Fruit fly (Drosophila melanogaster) whole organism, embryonic: ENCODE measurements around the gene Notum.

ENCODE experiments used
- Atf6 ChIP-seq: fragments of 200-800 bp; sonication (Bioruptor generic); IDR thresholded peaks from 2 replicates; pipeline ENCODE4 v1.3.6; 2022; ENCODE audit warnings: missing biosample characterization, missing genetic modification characterization
- CG11695 ChIP-seq: fragments of 200-800 bp; sonication (Bioruptor generic); IDR thresholded peaks from 3 replicates; pipeline ENCODE4 v1.3.6; 2022; ENCODE audit warnings: missing biosample characterization, missing genetic modification characterization
- CG12155 ChIP-seq: fragments of 200-800 bp; sonication (Bioruptor generic); optimal IDR thresholded peaks from 3 replicates; lab custom pipeline; 2016; ENCODE audit warnings: missing biosample characterization, missing genetic modification characterization
- CG12391 ChIP-seq: fragments of 200-800 bp; sonication (Bioruptor generic); optimal IDR thresholded peaks from 3 replicates; lab custom pipeline; 2018; ENCODE audit warnings: missing biosample characterization, mild to moderate bottlenecking, missing genetic modification characterization, moderate library complexity
- CG14014 ChIP-seq: fragments of 200-800 bp; sonication (Bioruptor generic); IDR thresholded peaks from 2 replicates; pipeline ENCODE4 v1.3.6; 2022; ENCODE audit warnings: missing biosample characterization, missing genetic modification characterization
- CG15269 ChIP-seq: fragments of 200-800 bp; sonication (Bioruptor generic); optimal IDR thresholded peaks from 2 replicates; lab custom pipeline; 2018; ENCODE audit warnings: missing biosample characterization, mild to moderate bottlenecking, missing genetic modification characterization, moderate library complexity
- CG17328 ChIP-seq: fragments of 200-800 bp; sonication (Bioruptor generic); IDR thresholded peaks from 2 replicates; pipeline ENCODE4 v1.3.6; 2022; ENCODE audit warnings: missing biosample characterization, missing genetic modification characterization
- CG18619 ChIP-seq: fragments of 200-800 bp; sonication (Bioruptor generic); optimal IDR thresholded peaks from 3 replicates; lab custom pipeline; 2017; ENCODE audit warnings: missing biosample characterization, mild to moderate bottlenecking, missing genetic modification characterization
- CG32767 ChIP-seq: fragments of 200-800 bp; sonication (Bioruptor generic); IDR thresholded peaks from 2 replicates; pipeline ENCODE4 v1.3.6; 2022; ENCODE audit warnings: missing biosample characterization, missing genetic modification characterization
- CG43689 ChIP-seq: fragments of 200-800 bp; sonication (Bioruptor generic); IDR thresholded peaks from 2 replicates; pipeline ENCODE4 v1.3.6; 2022; ENCODE audit warnings: missing biosample characterization, missing genetic modification characterization
- CG6254 ChIP-seq: fragments of 200-800 bp; sonication (Bioruptor generic); optimal IDR thresholded peaks from 3 replicates; lab custom pipeline; 2017; ENCODE audit warnings: mild to moderate bottlenecking, missing biosample characterization, missing genetic modification reagents, missing genetic modification characterization
- CG7987 ChIP-seq: fragments of 200-800 bp; sonication (Bioruptor generic); optimal IDR thresholded peaks from 2 replicates; lab custom pipeline; 2018; ENCODE audit warnings: missing biosample characterization, mild to moderate bottlenecking, missing genetic modification characterization, moderate library complexity
- CG8290 ChIP-seq, 3 experiments: fragments of 200-800 bp; sonication (Bioruptor generic); optimal IDR thresholded peaks; 2 replicates each; lab custom pipeline; 2016 to 2019; ENCODE audit warnings: missing biosample characterization in 3 of 3, missing genetic modification characterization in 3 of 3, mild to moderate bottlenecking in 2 of 3, moderate library complexity in 1 of 3
- CG9797 ChIP-seq: fragments of 200-800 bp; sonication (Bioruptor generic); optimal IDR thresholded peaks from 3 replicates; lab custom pipeline; 2018; ENCODE audit warnings: missing biosample characterization, mild to moderate bottlenecking, missing genetic modification characterization
- CHES-1-like ChIP-seq: fragments of 200-800 bp; sonication (Bioruptor generic); optimal IDR thresholded peaks from 2 replicates; lab custom pipeline; 2016; ENCODE audit warnings: missing biosample characterization, missing genetic modification characterization
- Dip3 ChIP-seq: fragments of 200-800 bp; sonication (Bioruptor generic); optimal IDR thresholded peaks from 3 replicates; lab custom pipeline; 2016; ENCODE audit warnings: missing biosample characterization, missing genetic modification characterization
- Ets97D ChIP-seq: fragments of 200-800 bp; sonication (Bioruptor generic); optimal IDR thresholded peaks from 3 replicates; lab custom pipeline; 2016; ENCODE audit warnings: missing biosample characterization, missing genetic modification characterization
- Hmr ChIP-seq: fragments of 200-800 bp; sonication (Bioruptor generic); optimal IDR thresholded peaks from 3 replicates; lab custom pipeline; 2017; ENCODE audit warnings: mild to moderate bottlenecking, missing biosample characterization, missing genetic modification reagents, missing genetic modification characterization
- Hr78 ChIP-seq, 2 experiments: fragments of 200-800 bp in 1 of 2; fragments of >200 bp in 1 of 2; sonication (Bioruptor generic) in 1 of 2; optimal IDR thresholded peaks; 2 replicates each; lab custom pipeline; 2017 to 2019; ENCODE audit warnings: missing biosample characterization in 2 of 2, missing genetic modification characterization in 2 of 2, mild to moderate bottlenecking in 1 of 2, moderate library complexity in 1 of 2
- Meics ChIP-seq: fragments of 200-800 bp; sonication (Bioruptor generic); optimal IDR thresholded peaks from 2 replicates; lab custom pipeline; 2017; ENCODE audit warnings: missing biosample characterization, mild to moderate bottlenecking, missing genetic modification characterization
- Mes4 ChIP-seq: fragments of 200-800 bp; sonication (Bioruptor generic); optimal IDR thresholded peaks from 2 replicates; lab custom pipeline; 2016; ENCODE audit warnings: missing biosample characterization, missing genetic modification characterization
- NC2β ChIP-seq: fragments of 200-800 bp; sonication (Bioruptor generic); optimal IDR thresholded peaks from 2 replicates; lab custom pipeline; 2016; ENCODE audit warnings: missing biosample characterization, missing genetic modification characterization
- Oli ChIP-seq: fragments of 200-800 bp; sonication (Bioruptor generic); optimal IDR thresholded peaks from 2 replicates; lab custom pipeline; 2018; ENCODE audit warnings: missing biosample characterization, mild to moderate bottlenecking, missing genetic modification characterization, moderate library complexity
- Sox102F ChIP-seq: fragments of 200-800 bp; sonication (Bioruptor generic); optimal IDR thresholded peaks from 2 replicates; lab custom pipeline; 2018; ENCODE audit warnings: missing biosample characterization, mild to moderate bottlenecking, missing genetic modification characterization, moderate library complexity
- Xbp1 ChIP-seq: fragments of 200-800 bp; sonication (Bioruptor generic); optimal IDR thresholded peaks from 3 replicates; lab custom pipeline; 2016; ENCODE audit warnings: missing biosample characterization, mild to moderate bottlenecking, missing genetic modification characterization
- ato ChIP-seq: fragments of 200-800 bp; sonication (Bioruptor generic); IDR thresholded peaks from 2 replicates; pipeline ENCODE4 v1.3.6; 2022; ENCODE audit warnings: missing biosample characterization, missing genetic modification characterization; ENCODE audit not compliant: partially characterized antibody
- bsh ChIP-seq, 2 experiments: fragments of 200-800 bp; sonication (Bioruptor generic); optimal IDR thresholded peaks; 2 replicates each; lab custom pipeline; 2017 to 2018; ENCODE audit warnings: mild to moderate bottlenecking in 2 of 2, missing biosample characterization in 2 of 2, missing genetic modification characterization in 2 of 2, moderate library complexity in 1 of 2
- caup ChIP-seq: fragments of 200-800 bp; sonication (Bioruptor generic); optimal IDR thresholded peaks from 3 replicates; lab custom pipeline; 2017; ENCODE audit warnings: missing biosample characterization, mild to moderate bottlenecking, missing genetic modification characterization, moderate library complexity; ENCODE audit not compliant: severe bottlenecking
- chm ChIP-seq: fragments of 200-800 bp; sonication (Bioruptor generic); IDR thresholded peaks from 2 replicates; pipeline ENCODE4 v1.3.6; 2022; ENCODE audit warnings: missing biosample characterization, missing genetic modification characterization
- ci ChIP-seq: fragments of 200-800 bp; sonication (Bioruptor generic); IDR thresholded peaks from 3 replicates; pipeline ENCODE4 v1.3.6; 2022; ENCODE audit warnings: missing biosample characterization, missing genetic modification characterization
- cwo ChIP-seq: fragments of 200-800 bp; sonication (Bioruptor generic); optimal IDR thresholded peaks from 3 replicates; lab custom pipeline; 2017; ENCODE audit warnings: missing biosample characterization, missing genetic modification characterization, mild to moderate bottlenecking, moderate library complexity, missing genetic modification reagents
- fd102C ChIP-seq: fragments of 200-800 bp; sonication (Bioruptor generic); optimal IDR thresholded peaks from 2 replicates; lab custom pipeline; 2018; ENCODE audit warnings: missing biosample characterization, mild to moderate bottlenecking, missing genetic modification characterization, moderate library complexity
- fd3F ChIP-seq: fragments of 200-800 bp; sonication (Bioruptor generic); optimal IDR thresholded peaks from 2 replicates; lab custom pipeline; 2018; ENCODE audit warnings: missing biosample characterization, mild to moderate bottlenecking, missing genetic modification characterization, moderate library complexity
- gce ChIP-seq: fragments of 200-800 bp; sonication (Bioruptor generic); IDR thresholded peaks from 3 replicates; pipeline ENCODE4 v1.3.6; 2022; ENCODE audit warnings: missing biosample characterization, missing genetic modification characterization
- hkb ChIP-seq, 2 experiments: fragments of 200-800 bp in 1 of 2; fragments of >200 bp in 1 of 2; sonication (Bioruptor generic) in 1 of 2; IDR thresholded peaks in 1 of 2; optimal IDR thresholded peaks in 1 of 2; 2 replicates each; pipeline versions ENCODE4 v1.3.6 to Lab custom; 2017 to 2022; ENCODE audit warnings: missing biosample characterization in 1 of 2, missing genetic modification characterization in 1 of 2
- lab ChIP-seq: fragments of 200-800 bp; sonication (Bioruptor generic); optimal IDR thresholded peaks from 3 replicates; lab custom pipeline; 2017; ENCODE audit warnings: missing biosample characterization, missing genetic modification characterization, mild to moderate bottlenecking, moderate library complexity, missing genetic modification reagents
- lmd ChIP-seq: fragments of 200-800 bp; sonication (Bioruptor generic); IDR thresholded peaks from 2 replicates; pipeline ENCODE4 v1.3.6; 2022; ENCODE audit warnings: missing biosample characterization, missing genetic modification characterization
- mam ChIP-seq: fragments of 200-800 bp; sonication (Bioruptor generic); optimal IDR thresholded peaks from 3 replicates; lab custom pipeline; 2016; ENCODE audit warnings: missing biosample characterization, missing genetic modification characterization
- nom ChIP-seq: fragments of 200-800 bp; sonication (Bioruptor generic); optimal IDR thresholded peaks from 2 replicates; lab custom pipeline; 2017; ENCODE audit warnings: missing biosample characterization, missing genetic modification characterization, mild to moderate bottlenecking, moderate library complexity, missing genetic modification reagents
- odd ChIP-seq: fragments of 200-800 bp; sonication (Bioruptor generic); optimal IDR thresholded peaks from 2 replicates; lab custom pipeline; 2017; ENCODE audit warnings: missing biosample characterization, mild to moderate bottlenecking, missing genetic modification characterization
- onecut ChIP-seq: fragments of 200-800 bp; sonication (Bioruptor generic); IDR thresholded peaks from 2 replicates; pipeline ENCODE4 v1.3.6; 2022; ENCODE audit warnings: missing biosample characterization, missing genetic modification characterization
- pzg ChIP-seq: fragments of 200-800 bp; sonication (Bioruptor generic); optimal IDR thresholded peaks from 3 replicates; lab custom pipeline; 2018; ENCODE audit warnings: missing biosample characterization, mild to moderate bottlenecking, missing genetic modification characterization, moderate library complexity
- scrt ChIP-seq: fragments of 200-800 bp; sonication (Bioruptor generic); optimal IDR thresholded peaks from 2 replicates; lab custom pipeline; 2018; ENCODE audit warnings: missing biosample characterization, mild to moderate bottlenecking, missing genetic modification characterization, moderate library complexity
- sna ChIP-seq: fragments of 200-800 bp; sonication (Bioruptor generic); IDR thresholded peaks from 2 replicates; pipeline ENCODE4 v1.3.6; 2022; ENCODE audit warnings: missing biosample characterization, missing genetic modification characterization; ENCODE audit not compliant: partially characterized antibody
- sr ChIP-seq: fragments of 200-800 bp; sonication (Bioruptor generic); IDR thresholded peaks from 3 replicates; pipeline ENCODE4 v1.3.6; 2022; ENCODE audit warnings: missing biosample characterization, missing genetic modification characterization
- tap ChIP-seq: fragments of 200-800 bp; optimal IDR thresholded peaks from 3 replicates; lab custom pipeline; 2019; ENCODE audit warnings: missing biosample characterization, mild to moderate bottlenecking, missing genetic modification characterization, moderate library complexity
- unc-4 ChIP-seq: fragments of 200-800 bp; sonication (Bioruptor generic); IDR thresholded peaks from 2 replicates; pipeline ENCODE4 v1.3.6; 2022; ENCODE audit warnings: missing biosample characterization, missing genetic modification characterization; ENCODE audit not compliant: partially characterized antibody
- wdn ChIP-seq: fragments of 200-800 bp; sonication (Bioruptor generic); IDR thresholded peaks from 2 replicates; pipeline ENCODE4 v1.3.6; 2022; ENCODE audit warnings: missing biosample characterization, missing genetic modification characterization

Notum gene

dm6 chr3L:16048086-16048485, 24.8 kb downstream of the Notum start (continued):
- no peak for TF ChIP-seq CG8290 (GFP tag; optimal IDR thresholded peaks at IDR 0.05; lab: Kevin White, UChicago)
- TF ChIP-seq CG8290 (tag; optimal IDR thresholded peaks at IDR 0.05; lab: Kevin White, UChicago): peak in 1 of 2 experiments; percentile 72
- TF ChIP-seq onecut (GFP tag; lab: Robert Waterston, UW): 0 out of 2 replicates have a peak, but pooled peaks have one; percentile 28
- no peak for TF ChIP-seq hkb (optimal IDR thresholded peaks at IDR 0.05; lab: Kevin White, UChicago)
- peak; percentile 56 for TF ChIP-seq hkb (GFP tag; IDR thresholded peaks at IDR 0.05; lab: Robert Waterston, UW)
- TF ChIP-seq CG9797 (GFP tag; lab: Kevin White, UChicago): no peak
- TF ChIP-seq bsh (GFP tag; optimal IDR thresholded peaks at IDR 0.05; lab: Kevin White, UChicago): peak in 1 of 2 experiments; percentile 18
- TF ChIP-seq Hr78 (GFP tag; optimal IDR thresholded peaks at IDR 0.05; lab: Kevin White, UChicago): no peak
- TF ChIP-seq Atf6 (GFP tag; lab: Robert Waterston, UW): peak; percentile 69
- TF ChIP-seq CG12391 (tag; lab: Kevin White, UChicago): peak; percentile 27
- TF ChIP-seq Oli (tag; lab: Kevin White, UChicago): peak; percentile 49
- peak; percentile 19 for TF ChIP-seq mam (GFP tag; lab: Kevin White, UChicago)
- no peak for TF ChIP-seq pzg (GFP tag; lab: Kevin White, UChicago)
- TF ChIP-seq ato (GFP tag; lab: Robert Waterston, UW): no peak
- peak; percentile 61 for TF ChIP-seq nom (GFP tag; lab: Kevin White, UChicago)
- peak; percentile 18 for TF ChIP-seq cwo (GFP tag; lab: Kevin White, UChicago)
- TF ChIP-seq chm (GFP tag; lab: Robert Waterston, UW): peak; percentile 50; the same call in 1 of the 2 replicates
- peak; percentile 94 for TF ChIP-seq CG11695 (GFP tag; lab: Robert Waterston, UW)
- TF ChIP-seq Mes4 (GFP tag; lab: Kevin White, UChicago): peak; percentile 35
- TF ChIP-seq scrt (GFP tag; lab: Kevin White, UChicago): peak; percentile 36
- TF ChIP-seq Xbp1 (GFP tag; lab: Kevin White, UChicago): peak; percentile 39
- TF ChIP-seq odd (GFP tag; lab: Kevin White, UChicago): no peak
- peak; percentile 10 for TF ChIP-seq CG18619 (GFP tag; lab: Kevin White, UChicago)
- TF ChIP-seq NC2β: no peak
- no peak for TF ChIP-seq sr (GFP tag; lab: Robert Waterston, UW)
- TF ChIP-seq sna (GFP tag; lab: Robert Waterston, UW): no peak
- TF ChIP-seq fd102C (GFP tag; lab: Kevin White, UChicago): no peak
- TF ChIP-seq lmd (GFP tag; lab: Robert Waterston, UW): peak; percentile 72
- peak; percentile 57 for TF ChIP-seq fd3F
- TF ChIP-seq ci (GFP tag; lab: Robert Waterston, UW): 0 out of 3 replicates have a peak, but pooled peaks have one; percentile 57
- TF ChIP-seq Meics (GFP tag; lab: Kevin White, UChicago): peak; percentile 55
- TF ChIP-seq tap: peak; percentile 7
- peak; percentile 48 for TF ChIP-seq CG43689 (GFP tag; lab: Robert Waterston, UW)
- peak; percentile 71 for TF ChIP-seq CG14014
- TF ChIP-seq CG32767 (GFP tag; lab: Robert Waterston, UW): peak; percentile 34
- peak; percentile 21; the same call in 1 of the 2 replicates for TF ChIP-seq CG17328
- TF ChIP-seq Sox102F (GFP tag; lab: Kevin White, UChicago): peak; percentile 31
- no peak for TF ChIP-seq CG6254 (GFP tag; lab: Kevin White, UChicago)
- no peak for TF ChIP-seq Ets97D (GFP tag; lab: Kevin White, UChicago)
- TF ChIP-seq CG7987: peak; percentile 11
- peak; percentile 40; the same call in 1 of the 2 replicates for TF ChIP-seq wdn (GFP tag; lab: Robert Waterston, UW)
- no peak for TF ChIP-seq gce
- peak; percentile 69 for TF ChIP-seq CG15269 (tag; lab: Kevin White, UChicago)
- TF ChIP-seq Dip3 (GFP tag; lab: Kevin White, UChicago): peak; percentile 49
- peak; percentile 40 for TF ChIP-seq CHES-1-like (GFP tag; lab: Kevin White, UChicago)
- TF ChIP-seq caup (GFP tag; lab: Kevin White, UChicago): peak; percentile 53
- peak; percentile 69 for TF ChIP-seq Hmr (GFP tag; lab: Kevin White, UChicago)
- peak; percentile 35 for TF ChIP-seq CG12155 (GFP tag; lab: Kevin White, UChicago)
- peak; percentile 74 for TF ChIP-seq lab (GFP tag; lab: Kevin White, UChicago)
- no peak for TF ChIP-seq unc-4 (GFP tag; lab: Robert Waterston, UW)
